Fruit fly (Drosophila melanogaster): ENCODE results near the gene AP-1sigma.

DNA sequence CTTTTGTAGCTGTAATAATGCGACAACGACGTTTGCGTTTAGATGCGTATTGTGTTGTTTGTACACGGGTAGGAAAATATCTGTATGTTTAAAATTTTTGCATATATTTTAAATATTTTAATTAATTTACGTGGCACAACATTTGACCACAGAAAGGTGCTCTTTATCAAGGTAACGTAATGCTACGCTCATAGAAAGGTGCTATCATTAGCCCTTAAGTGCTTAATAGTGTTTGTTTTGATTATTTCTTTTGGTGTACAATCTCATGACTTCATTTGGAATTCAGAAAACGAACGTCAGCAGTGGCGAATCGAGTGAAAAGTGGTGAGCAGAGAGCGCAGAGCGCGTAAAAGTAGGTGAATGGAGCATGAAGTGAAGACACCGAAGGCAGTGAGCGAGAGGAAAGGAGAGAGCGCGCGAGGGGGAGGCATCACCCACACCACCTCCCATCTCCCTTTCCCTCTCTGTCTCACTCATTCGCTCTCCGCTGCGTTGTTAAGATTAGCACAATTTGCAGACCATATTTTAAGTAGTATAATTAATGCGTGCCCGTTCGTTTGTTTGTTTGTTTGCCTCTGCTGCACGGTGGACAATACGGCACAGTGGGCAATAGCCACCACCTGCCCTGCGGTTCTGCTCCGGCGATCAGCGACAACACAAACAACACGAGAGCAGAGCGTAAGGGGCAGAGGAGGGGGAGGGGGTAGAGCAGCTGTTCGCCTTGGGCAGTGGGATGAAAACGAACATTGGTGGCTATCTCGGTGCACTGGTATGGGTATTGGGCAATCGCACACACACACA, 36.5 kb upstream of the AP-1sigma start:
- TF ChIP-seq CTCF (optimal IDR thresholded peaks at IDR 0.05) (no peak), CG8478 (optimal IDR thresholded peaks at IDR 0.05) (no peak)
